Worm (Caenorhabditis elegans) whole organism, midembryonic: ENCODE data around the gene klf-1.

Experiments
- cog-1 ChIP-seq: sonication (generic microtip); optimal IDR thresholded peaks from 2 replicates; lab custom pipeline; 2016; ENCODE audit warnings: missing genetic modification characterization, missing compliant biosample characterization
- flt-1 ChIP-seq: fragments of 200-800 bp; sonication (Bioruptor generic); IDR thresholded peaks from 2 replicates; pipeline ENCODE4 v1.3.6; 2022; ENCODE audit warnings: missing genetic modification characterization, missing compliant biosample characterization
- ref-1 ChIP-seq: fragments of 200-800 bp; sonication (Bioruptor generic); conservative IDR thresholded peaks from 2 replicates; pipeline ENCODE4 v1.3.6; 2022; ENCODE audit warnings: missing genetic modification reagents, missing genetic modification characterization, missing compliant biosample characterization
- tab-1 ChIP-seq: fragments of 200-800 bp; sonication (Bioruptor generic); IDR thresholded peaks from 2 replicates; pipeline ENCODE4 v1.3.6; 2022; ENCODE audit warnings: missing genetic modification characterization, missing compliant biosample characterization
- ztf-23 ChIP-seq: fragments of 200-800 bp; sonication (Bioruptor generic); IDR thresholded peaks from 2 replicates; pipeline ENCODE4 v1.3.6; 2022; ENCODE audit warnings: missing genetic modification reagents, missing genetic modification characterization, missing compliant biosample characterization
- ztf-29 ChIP-seq: fragments of 200-800 bp; sonication (Bioruptor generic); IDR thresholded peaks from 2 replicates; pipeline ENCODE4 v1.3.6; 2022; ENCODE audit warnings: missing genetic modification reagents, missing genetic modification characterization, missing compliant biosample characterization

DNA sequence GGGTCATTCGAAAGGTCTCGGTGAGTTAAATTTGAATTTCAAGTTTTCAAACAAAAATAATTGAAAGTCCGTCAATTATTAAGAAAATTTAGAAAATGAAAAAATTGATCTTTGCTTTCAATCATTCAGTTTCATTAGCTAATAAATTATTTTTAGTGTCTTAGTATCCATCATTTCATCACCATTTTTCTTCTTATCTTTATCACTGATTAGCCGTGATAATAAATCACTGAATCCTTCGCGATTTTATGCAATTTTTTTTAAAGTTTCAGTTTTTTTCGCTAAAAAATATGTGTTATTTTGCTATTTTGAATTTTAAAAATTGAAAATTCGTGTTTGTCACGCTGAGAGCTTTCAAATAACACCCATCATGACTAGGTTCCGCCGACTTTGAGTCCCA lies 5.6 kb upstream of the klf-1 start:
- TF ChIP-seq ztf-23 (GFP tag; lab: Robert Waterston, UW), result no peak
- TF ChIP-seq ztf-29 (GFP tag; lab: Robert Waterston, UW), result no peak
- TF ChIP-seq flt-1 (GFP tag; lab: Robert Waterston, UW), result no peak
- no peak for TF ChIP-seq ref-1 (GFP tag; lab: Robert Waterston, UW)
- TF ChIP-seq cog-1 (tag; lab: Kevin White, UChicago), result no peak
- TF ChIP-seq tab-1 (GFP tag; lab: Robert Waterston, UW), result no peak
